Fruit fly (Drosophila melanogaster) whole organism: ENCODE data around the gene CG7182.
A peak's percentile ranks its signal among the peaks of the same experiment; 100 is the strongest.

ENCODE experiments used
- CG8478 ChIP-seq: fragments of >200 bp; optimal IDR thresholded peaks from 2 replicates; lab custom pipeline; 2018; ENCODE audit warnings: inconsistent platforms
- Dll ChIP-seq: fragments of >200 bp; optimal IDR thresholded peaks from 2 replicates; lab custom pipeline; 2017
- EcR ChIP-seq, 2 experiments: fragments of >200 bp; optimal IDR thresholded peaks; 2 replicates each; lab custom pipeline; 2017; ENCODE audit warnings: missing biosample characterization in 2 of 2, missing genetic modification characterization in 2 of 2, missing genetic modification reagents in 2 of 2
- pan ChIP-seq: fragments of >200 bp; optimal IDR thresholded peaks from 2 replicates; lab custom pipeline; 2017
- psq ChIP-seq: fragments of >200 bp; optimal IDR thresholded peaks from 2 replicates; lab custom pipeline; 2017
- usp ChIP-seq: fragments of >200 bp; optimal IDR thresholded peaks from 2 replicates; lab custom pipeline; 2017; ENCODE audit warnings: missing biosample characterization, missing genetic modification characterization, mixed read lengths

Gene CG7182

DNA sequence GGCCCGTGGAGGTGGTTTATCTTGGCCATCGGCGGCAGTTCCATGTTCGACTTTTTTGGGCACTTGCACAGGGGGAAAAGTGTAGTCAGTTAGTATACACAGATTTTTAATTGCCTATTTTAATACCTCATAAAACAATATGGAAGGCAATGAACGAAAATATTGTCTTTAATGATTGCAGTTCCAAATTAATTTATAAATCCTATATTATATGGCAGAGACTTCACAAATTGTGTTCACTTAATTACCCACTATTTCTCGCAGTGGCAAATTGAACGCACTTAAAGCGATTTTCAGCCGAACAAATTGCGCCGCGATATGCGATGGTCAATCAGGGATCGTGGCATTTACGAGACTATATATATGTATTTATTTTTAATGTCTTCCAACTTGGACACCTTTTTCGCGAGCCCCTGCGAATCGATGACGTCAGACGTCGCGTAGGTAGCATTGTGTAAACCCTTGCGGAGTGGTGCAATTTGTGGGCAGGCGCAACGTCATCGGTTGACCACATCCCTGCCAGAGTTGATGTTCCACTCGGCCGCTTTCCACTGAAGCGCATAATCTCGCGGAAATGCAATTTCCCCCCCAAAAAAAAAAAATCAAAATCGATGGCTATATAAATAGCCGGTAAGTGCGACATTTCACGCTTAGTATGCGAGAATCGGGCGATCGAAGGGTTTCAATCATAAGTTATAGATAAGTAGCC, 25.9 kb downstream of the CG7182 start, which contains the start of gene CG13670:
CG13670 (plus strand) TSS at position 659 of the 709 bp plus-strand sequence.
- TF ChIP-seq psq (no peak), EcR (GFP tag; optimal IDR thresholded peaks at IDR 0.05; lab: Kevin White, UChicago) (no peak), Dll (lab: Kevin White, UChicago) (no peak), CG8478 (lab: Kevin White, UChicago) (no peak), pan (lab: Kevin White, UChicago) (no peak), usp (GFP tag; lab: Kevin White, UChicago) (no peak)

DNA sequence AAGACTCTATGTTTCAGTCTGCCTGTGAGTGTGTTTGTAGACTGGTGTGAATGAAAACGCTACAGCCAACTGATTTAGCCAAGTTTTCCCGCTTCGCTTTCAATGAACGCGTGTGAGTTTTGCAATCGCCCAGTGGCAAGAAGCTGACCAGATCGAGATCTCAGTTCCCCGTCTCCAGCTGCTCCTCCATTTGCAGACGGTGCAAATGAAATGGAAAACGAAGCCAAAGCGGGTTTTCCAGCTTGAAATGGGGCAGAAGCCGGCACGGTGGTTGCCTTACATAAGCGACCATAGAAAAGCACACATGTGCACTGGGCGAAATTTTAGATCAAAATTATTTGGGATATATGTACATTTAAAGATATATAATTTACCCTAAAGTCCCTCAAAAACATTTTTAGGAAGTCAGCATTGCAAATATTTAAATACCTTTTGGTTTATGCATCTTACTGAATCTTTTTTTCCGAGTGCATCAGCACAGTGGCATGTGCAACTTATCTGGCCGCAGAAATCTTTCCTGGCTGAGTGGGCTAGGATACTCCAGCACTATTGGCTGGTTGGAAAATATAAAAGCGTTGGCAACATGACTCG, 27.2 kb downstream of the CG7182 start, which contains the start of gene CG43059:
CG43059 (minus strand) TSS at position 51 of the 591 bp plus-strand sequence.
- no peak for TF ChIP-seq CG8478 (lab: Kevin White, UChicago)
- TF ChIP-seq pan (lab: Kevin White, UChicago), result no peak
- TF ChIP-seq EcR (GFP tag; optimal IDR thresholded peaks at IDR 0.05; lab: Kevin White, UChicago), result no peak
- no peak for TF ChIP-seq usp (GFP tag; lab: Kevin White, UChicago)
- no peak for TF ChIP-seq psq
- no peak for TF ChIP-seq Dll (lab: Kevin White, UChicago)

DNA sequence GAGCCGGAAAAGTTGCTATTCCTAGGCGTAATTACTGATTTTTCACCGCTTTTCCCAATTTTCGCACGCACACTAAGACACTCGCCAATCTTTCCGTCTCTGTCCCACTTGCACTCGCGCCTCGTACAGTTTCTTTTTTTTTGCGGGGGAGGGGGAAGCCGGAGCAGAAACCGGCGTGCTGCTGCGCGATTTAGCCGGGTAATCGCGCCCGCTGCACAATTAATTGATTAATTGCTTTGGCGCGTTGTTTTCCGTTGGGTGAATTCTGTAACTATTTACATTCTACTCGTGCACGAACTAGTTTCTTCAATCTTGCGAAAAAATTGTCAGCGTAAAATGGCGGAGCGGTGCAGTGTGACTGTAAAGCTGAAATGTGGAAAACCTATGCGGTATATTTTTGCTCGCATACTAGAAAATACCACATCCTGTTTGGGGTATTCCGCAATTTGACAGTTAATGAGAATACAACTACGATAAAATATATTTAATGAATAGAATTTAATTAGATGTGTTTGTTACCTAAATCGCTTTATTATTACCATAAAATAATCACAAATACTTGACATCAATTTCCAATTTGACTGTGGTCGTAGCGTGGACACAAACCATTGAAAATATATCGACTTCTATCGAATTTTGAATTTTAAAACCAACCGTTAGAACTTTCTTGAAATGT, 30.9 kb downstream of the CG7182 start, which contains the start of gene Cpsf6:
Cpsf6 (minus strand) TSS at position 362 of the 676 bp plus-strand sequence.
- TF ChIP-seq CG8478 (lab: Kevin White, UChicago), result peak; percentile 65
- TF ChIP-seq usp (GFP tag; lab: Kevin White, UChicago), result no peak
- TF ChIP-seq Dll (lab: Kevin White, UChicago), result no peak
- no peak for TF ChIP-seq EcR (GFP tag; optimal IDR thresholded peaks at IDR 0.05; lab: Kevin White, UChicago)
- no peak for TF ChIP-seq psq
- no peak for TF ChIP-seq pan (lab: Kevin White, UChicago)

DNA sequence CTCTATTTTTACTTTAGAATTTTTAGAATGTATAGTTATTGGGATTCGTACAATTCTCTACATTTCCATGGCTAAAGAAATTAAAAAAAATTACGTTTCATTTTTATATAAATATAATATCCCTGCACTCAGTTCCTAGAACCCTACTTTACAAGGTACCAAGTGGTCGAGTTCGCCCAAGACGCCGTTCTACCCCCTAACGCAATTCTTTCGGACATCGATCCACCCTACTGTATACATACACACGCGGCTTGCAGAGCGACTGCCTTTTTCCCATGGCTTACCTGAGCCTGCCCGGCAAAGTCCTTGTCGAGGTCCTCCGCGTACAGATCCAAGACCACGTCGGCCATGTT, 31.4 kb downstream of the CG7182 start:
- TF ChIP-seq psq, result no peak
- TF ChIP-seq Dll (lab: Kevin White, UChicago), result no peak
- TF ChIP-seq CG8478 (lab: Kevin White, UChicago), result no peak
- TF ChIP-seq pan (lab: Kevin White, UChicago), result peak; percentile 45

DNA sequence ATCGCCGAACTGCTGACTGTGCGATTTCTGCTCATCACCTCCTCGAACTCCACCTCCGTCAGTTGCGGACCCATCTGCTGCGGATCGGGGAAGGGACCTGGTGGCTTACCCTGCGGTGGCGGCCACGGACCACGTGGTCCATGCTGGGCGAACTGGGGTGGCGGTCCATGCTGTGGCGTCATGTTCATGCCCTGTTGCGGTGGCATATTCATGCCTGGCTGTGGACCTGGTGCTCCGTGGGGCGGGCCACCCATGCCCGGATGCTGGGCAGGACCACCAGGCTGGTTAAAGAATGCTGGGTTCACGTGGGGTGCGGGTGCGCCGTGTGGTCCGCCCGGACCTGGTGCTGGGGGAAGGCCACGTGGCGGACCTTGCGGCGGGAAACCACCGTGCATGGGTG, 33.9 kb downstream of the CG7182 start:
- TF ChIP-seq usp (GFP tag; lab: Kevin White, UChicago), result no peak
- TF ChIP-seq pan (lab: Kevin White, UChicago), result no peak
- TF ChIP-seq CG8478 (lab: Kevin White, UChicago), result no peak
- no peak for TF ChIP-seq psq
- TF ChIP-seq Dll (lab: Kevin White, UChicago), result no peak
- TF ChIP-seq EcR (GFP tag; optimal IDR thresholded peaks at IDR 0.05; lab: Kevin White, UChicago), result no peak

DNA sequence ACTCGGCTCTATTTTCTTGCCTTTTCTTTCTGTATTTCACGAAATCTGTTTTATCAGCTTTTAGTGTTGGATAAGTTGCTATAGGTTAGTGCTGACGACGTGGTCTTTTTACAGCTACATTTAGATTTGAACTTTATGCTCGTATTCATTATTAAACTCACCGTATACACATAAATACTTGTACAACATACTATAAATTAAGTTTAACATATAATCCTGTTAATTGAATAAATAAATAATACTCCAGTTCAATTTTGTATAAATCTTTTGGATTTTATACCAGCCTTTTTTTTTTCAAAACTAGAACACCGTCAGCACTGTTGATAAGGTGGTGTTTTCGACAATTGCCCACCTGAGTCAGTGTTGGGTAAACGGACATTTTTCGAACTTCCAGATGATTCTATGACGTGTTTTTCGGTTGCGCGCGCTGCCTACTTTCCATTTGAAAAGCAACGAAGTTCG, 37.3 kb downstream of the CG7182 start, which contains the start of gene BI-1:
BI-1 (minus strand) TSS at position 51 of the 462 bp plus-strand sequence.
- no peak for TF ChIP-seq CG8478 (lab: Kevin White, UChicago)
- no peak for TF ChIP-seq pan (lab: Kevin White, UChicago)
- no peak for TF ChIP-seq Dll (lab: Kevin White, UChicago)
- TF ChIP-seq usp (GFP tag; lab: Kevin White, UChicago), result no peak
- no peak for TF ChIP-seq EcR (GFP tag; optimal IDR thresholded peaks at IDR 0.05; lab: Kevin White, UChicago)
- no peak for TF ChIP-seq psq

DNA sequence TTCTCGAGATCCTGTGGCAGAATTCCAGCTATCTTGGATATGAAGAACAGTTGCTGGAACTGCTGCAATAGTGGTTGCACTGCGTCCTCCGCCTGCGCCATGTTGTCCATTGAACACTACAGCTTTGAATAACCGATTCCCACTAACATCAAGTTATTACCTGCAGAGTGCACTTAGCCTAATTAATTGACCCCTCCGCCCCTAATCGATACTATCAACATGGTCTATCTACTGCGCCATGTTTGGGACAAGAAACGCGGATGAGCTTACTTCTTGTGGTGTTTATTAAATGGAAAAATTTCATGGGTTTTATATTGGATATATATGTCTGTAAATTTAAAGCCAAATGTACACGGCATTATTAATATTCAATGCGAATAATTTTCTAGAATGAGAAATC, 39.3 kb downstream of the CG7182 start, which contains the start of gene Gr66a:
Gr66a (minus strand) TSS at position 101 of the 400 bp plus-strand sequence.
- TF ChIP-seq CG8478 (lab: Kevin White, UChicago), result no peak
- TF ChIP-seq usp (GFP tag; lab: Kevin White, UChicago), result no peak
- no peak for TF ChIP-seq psq
- TF ChIP-seq EcR (GFP tag; optimal IDR thresholded peaks at IDR 0.05; lab: Kevin White, UChicago), result no peak
- TF ChIP-seq Dll (lab: Kevin White, UChicago), result no peak
- TF ChIP-seq pan (lab: Kevin White, UChicago), result no peak

DNA sequence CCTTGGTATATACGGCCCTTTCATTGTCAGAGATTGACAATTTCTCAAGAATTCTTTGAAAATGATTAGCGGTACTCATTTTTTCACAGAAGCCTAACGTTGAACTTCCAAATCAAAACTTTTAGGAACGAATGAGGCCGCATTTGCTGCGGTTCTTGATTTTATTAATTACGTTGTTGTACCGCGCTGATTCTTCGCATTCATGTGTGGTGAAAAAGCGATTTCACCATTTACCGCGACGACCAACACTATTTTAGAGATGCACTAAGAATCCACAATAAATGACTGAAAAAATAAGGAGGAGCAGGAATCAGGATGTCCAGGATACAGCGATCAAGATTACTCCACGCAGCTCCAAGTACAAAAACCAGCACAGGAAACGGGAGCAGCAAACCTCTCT, 42.3 kb downstream of the CG7182 start, which contains the start of the genes CG7194 and Sbp2:
CG7194 (minus strand) TSS at position 148 of the 400 bp plus-strand sequence.
Sbp2 (plus strand) TSS at position 246 of the 400 bp plus-strand sequence.
- TF ChIP-seq psq (no peak), pan (lab: Kevin White, UChicago) (no peak), EcR (GFP tag; optimal IDR thresholded peaks at IDR 0.05; lab: Kevin White, UChicago) (no peak), usp (GFP tag; lab: Kevin White, UChicago) (no peak), Dll (lab: Kevin White, UChicago) (no peak), CG8478 (lab: Kevin White, UChicago) (no peak)

DNA sequence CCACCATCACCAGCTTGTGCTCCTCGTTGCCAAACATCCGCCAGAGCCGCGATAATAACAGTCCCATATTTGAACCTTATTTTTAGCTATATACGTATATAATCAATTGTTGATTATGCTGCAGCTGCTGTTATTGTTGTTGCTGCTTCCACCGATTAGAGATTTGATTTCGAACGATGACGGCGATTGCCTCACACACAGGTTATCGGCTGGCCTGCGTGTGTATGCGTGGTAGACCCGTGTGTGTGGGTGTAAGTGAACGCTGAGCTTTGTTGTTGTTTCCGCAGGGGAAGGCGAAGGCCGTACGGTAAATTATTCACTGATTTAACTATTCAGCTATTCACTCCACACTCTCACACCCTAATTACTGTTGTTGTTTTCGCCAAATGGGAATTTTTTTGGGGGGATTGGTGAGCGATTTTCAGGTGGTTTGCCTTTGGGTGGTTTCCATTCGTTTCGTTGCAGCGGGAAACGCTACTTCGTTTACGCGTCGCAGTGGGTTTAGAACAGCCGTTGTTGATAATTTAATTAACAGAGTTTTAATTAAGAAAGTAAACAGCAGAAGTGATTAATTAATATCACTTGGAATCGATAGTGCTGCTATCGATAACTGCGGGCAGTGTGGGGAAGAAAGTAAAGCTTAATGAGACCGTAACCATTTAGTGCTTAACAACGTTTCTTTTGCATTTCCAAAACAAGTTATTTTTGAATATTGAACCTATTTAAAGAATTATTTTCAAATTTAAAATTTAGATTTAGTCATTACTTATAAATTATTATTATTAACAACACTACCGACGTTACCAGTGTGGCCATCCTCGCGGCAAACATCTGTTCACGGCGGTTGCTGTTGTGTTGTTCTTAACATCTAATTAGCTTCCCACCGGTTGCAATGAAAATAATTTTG, 46.7 kb downstream of the CG7182 start, which contains the start of the genes Arl5 and CG13671:
Arl5 (minus strand) TSS at position 616 of the 907 bp plus-strand sequence.
CG13671 (plus strand) TSS at position 841 of the 907 bp plus-strand sequence.
- TF ChIP-seq EcR (GFP tag; optimal IDR thresholded peaks at IDR 0.05; lab: Kevin White, UChicago) (no peak), psq (no peak), pan (lab: Kevin White, UChicago) (no peak), Dll (lab: Kevin White, UChicago) (no peak), CG8478 (lab: Kevin White, UChicago) (no peak), usp (GFP tag; lab: Kevin White, UChicago) (no peak)

DNA sequence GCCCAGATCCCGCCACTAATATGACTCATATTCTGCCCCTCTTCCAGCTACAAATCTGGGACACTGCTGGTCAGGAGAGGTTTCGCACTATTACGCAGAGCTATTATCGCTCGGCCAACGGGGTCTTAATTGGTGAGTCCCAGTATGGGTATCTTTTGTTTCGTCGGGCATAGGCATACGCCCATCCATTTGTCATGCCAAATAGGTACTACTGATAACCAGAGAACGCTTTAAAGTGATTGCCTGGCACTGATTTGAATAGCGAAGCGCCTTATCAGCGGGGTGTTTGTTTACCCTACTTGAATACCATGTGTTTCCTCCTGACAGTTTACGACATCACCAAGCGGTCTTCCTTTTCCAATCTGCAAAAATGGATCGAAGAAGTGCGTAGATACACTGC, 48.7 kb downstream of the CG7182 start:
- TF ChIP-seq pan (lab: Kevin White, UChicago) (peak; percentile 5), EcR (GFP tag; optimal IDR thresholded peaks at IDR 0.05; lab: Kevin White, UChicago) (no peak)
